ENCODE assay signal across 1 fruit fly cellular context in genomic region chr3R:23790483-23791175, dm6.
TF ChIP-seq lines count a peak whose summit lies in the region.

No protein-coding gene starts in this region.

TF ChIP-seq in whole organism, embryonic, 481 proteins besides CTCF, POLR2A, EP300 and RAD21 (continued from another document):
- TF ChIP-seq ara (GFP tag; IDR thresholded peaks at IDR 0.05; lab: Robert Waterston, UW) (0 out of 2 replicates have a peak, but pooled peaks have one; percentile 17), CG7372 (GFP tag; IDR thresholded peaks at IDR 0.05; lab: Robert Waterston, UW) (0 out of 2 replicates have a peak, but pooled peaks have one; percentile 12), Stat92E (GFP tag; optimal IDR thresholded peaks at IDR 0.05; lab: Kevin White, UChicago) (peak in 1 of 3 experiments; percentile 56), dmrt11E (tag; optimal IDR thresholded peaks at IDR 0.05; lab: Kevin White, UChicago) (no peak), ci (GFP tag; IDR thresholded peaks at IDR 0.05; lab: Robert Waterston, UW) (0 out of 3 replicates have a peak, but pooled peaks have one; percentile 35), slbo (GFP tag; IDR thresholded peaks at IDR 0.05; lab: Robert Waterston, UW) (peak; percentile 46), CG14965 (GFP tag; optimal IDR thresholded peaks at IDR 0.05; lab: Kevin White, UChicago; ENCODE audit: borderline replicate concordance) (no peak), en (GFP tag; optimal IDR thresholded peaks at IDR 0.05; lab: Kevin White, UChicago) (no peak), Dip3 (GFP tag; optimal IDR thresholded peaks at IDR 0.05; lab: Kevin White, UChicago) (no peak), kni (GFP tag; optimal IDR thresholded peaks at IDR 0.05; lab: Kevin White, UChicago) (peak; percentile 82), CG10274 (GFP tag; optimal IDR thresholded peaks at IDR 0.05; lab: Kevin White, UChicago) (no peak), gem (tag; optimal IDR thresholded peaks at IDR 0.05; lab: Kevin White, UChicago) (no peak), CG9876 (GFP tag; optimal IDR thresholded peaks at IDR 0.05; lab: Kevin White, UChicago) (no peak), dimm (GFP tag; IDR thresholded peaks at IDR 0.05; lab: Robert Waterston, UW) (no peak), Usf (GFP tag; optimal IDR thresholded peaks at IDR 0.05; lab: Kevin White, UChicago) (no peak), Abd-B (GFP tag; optimal IDR thresholded peaks at IDR 0.05; lab: Kevin White, UChicago) (peak; percentile 10), pros (GFP tag; optimal IDR thresholded peaks at IDR 0.05; lab: Kevin White, UChicago) (peak; percentile 54), Ssrp (tag; optimal IDR thresholded peaks at IDR 0.05; lab: Kevin White, UChicago) (no peak), Atf3 (GFP tag; optimal IDR thresholded peaks at IDR 0.05; lab: Kevin White, UChicago) (no peak), CG2678 (tag; optimal IDR thresholded peaks at IDR 0.05; lab: Kevin White, UChicago) (no peak), CG17385 (GFP tag; optimal IDR thresholded peaks at IDR 0.05; lab: Kevin White, UChicago) (no peak), CG12236 (GFP tag; optimal IDR thresholded peaks at IDR 0.05; lab: Kevin White, UChicago) (no peak), grn (GFP tag; optimal IDR thresholded peaks at IDR 0.05; lab: Kevin White, UChicago) (no peak), CG12155 (GFP tag; optimal IDR thresholded peaks at IDR 0.05; lab: Kevin White, UChicago) (no peak), CG15479 (GFP tag; optimal IDR thresholded peaks at IDR 0.05; lab: Kevin White, UChicago) (peak; percentile 37), wdn (GFP tag; IDR thresholded peaks at IDR 0.05; lab: Robert Waterston, UW) (no peak), CG15696 (tag; optimal IDR thresholded peaks at IDR 0.05; lab: Kevin White, UChicago) (peak; percentile 43), pum (GFP tag; optimal IDR thresholded peaks at IDR 0.05; lab: Kevin White, UChicago) (no peak), CG9932 (GFP tag; IDR thresholded peaks at IDR 0.05; lab: Robert Waterston, UW) (peak; percentile 44), CG33213 (GFP tag; optimal IDR thresholded peaks at IDR 0.05; lab: Kevin White, UChicago) (no peak), twi (tag; optimal IDR thresholded peaks at IDR 0.05; lab: Kevin White, UChicago) (peak; percentile 93)
